Worm (Caenorhabditis elegans) whole organism, L1 larva: ENCODE measurements around the gene srlf-36.

Source experiments
- aly-2 ChIP-seq: fragments of 150-350 bp; optimal IDR thresholded peaks from 2 replicates; lab custom pipeline; 2014; ENCODE audit warnings: missing biosample characterization, missing genetic modification characterization
- egl-27 ChIP-seq, 2 experiments: fragments of 150-350 bp in 1 of 2; sonication (generic microtip); optimal IDR thresholded peaks; 3 replicates each; lab custom pipeline; 2017 to 2018; ENCODE audit warnings: missing biosample characterization in 2 of 2, missing genetic modification characterization in 2 of 2, missing genetic modification reagents in 2 of 2
- elt-2 ChIP-seq: sonication (generic microtip); optimal IDR thresholded peaks from 2 replicates; lab custom pipeline; 2016; ENCODE audit warnings: missing genetic modification characterization, mild to moderate bottlenecking, inconsistent platforms, missing compliant biosample characterization, missing genetic modification reagents
- elt-3 ChIP-seq, 6 experiments: fragments of 150-350 bp in 1 of 6; sonication (generic microtip); optimal IDR thresholded peaks; 2 replicates each; lab custom pipeline; 2017 to 2018; ENCODE audit warnings: missing biosample characterization in 6 of 6, missing genetic modification characterization in 6 of 6, inconsistent platforms in 1 of 6
- fkh-10 ChIP-seq: sonication (generic microtip); optimal IDR thresholded peaks from 2 replicates; lab custom pipeline; 2017; ENCODE audit warnings: missing biosample characterization, missing genetic modification reagents, missing genetic modification characterization
- fos-1 ChIP-seq: fragments of 150-350 bp; optimal IDR thresholded peaks from 2 replicates; lab custom pipeline; 2014; ENCODE audit warnings: missing biosample characterization, missing genetic modification characterization
- nhr-12 ChIP-seq: sonication (generic microtip); optimal IDR thresholded peaks from 2 replicates; lab custom pipeline; 2017; ENCODE audit warnings: missing biosample characterization, missing genetic modification characterization
- nhr-19 ChIP-seq: fragments of 200-800 bp; sonication (Bioruptor generic); conservative IDR thresholded peaks from 2 replicates; pipeline ENCODE4 v1.3.6; 2022; ENCODE audit warnings: missing genetic modification characterization, missing compliant biosample characterization
- nhr-20 ChIP-seq: sonication (generic microtip); optimal IDR thresholded peaks from 2 replicates; lab custom pipeline; 2016; ENCODE audit warnings: mild to moderate bottlenecking, missing genetic modification characterization, missing compliant biosample characterization
- snpc-4 ChIP-seq: fragments of 150-350 bp; optimal IDR thresholded peaks from 2 replicates; lab custom pipeline; 2014; ENCODE audit warnings: missing biosample characterization, missing genetic modification characterization
- unc-130 ChIP-seq: fragments of 150-350 bp; optimal IDR thresholded peaks from 2 replicates; lab custom pipeline; 2017; ENCODE audit warnings: missing biosample characterization, missing genetic modification characterization, inconsistent platforms
- unc-62 ChIP-seq: fragments of 150-350 bp; optimal IDR thresholded peaks from 2 replicates; lab custom pipeline; 2014; ENCODE audit warnings: missing biosample characterization, missing genetic modification reagents, missing genetic modification characterization
- xbp-1 ChIP-seq: sonication (generic microtip); optimal IDR thresholded peaks from 2 replicates; lab custom pipeline; 2016; ENCODE audit warnings: missing genetic modification characterization, missing compliant biosample characterization

ce11 chrV:646129-646528 lies 36.6 kb upstream of the srlf-36 start, which contains the start of gene F48G7.12:
- TF ChIP-seq egl-27 (tag; optimal IDR thresholded peaks at IDR 0.05; lab: Kevin White, UChicago) (no peak), fkh-10 (GFP tag; lab: Kevin White, UChicago) (no peak), aly-2 (no peak), unc-130 (tag; lab: Kevin White, UChicago) (no peak), fos-1 (tag; lab: Kevin White, UChicago) (no peak), snpc-4 (tag; lab: Kevin White, UChicago) (no peak), elt-2 (tag; lab: Kevin White, UChicago) (no peak), nhr-12 (no peak), nhr-20 (tag; lab: Kevin White, UChicago) (no peak), nhr-19 (GFP tag; lab: Robert Waterston, UW) (no peak), unc-62 (GFP tag; lab: Kevin White, UChicago) (no peak), elt-3 (tag; optimal IDR thresholded peaks at IDR 0.05; lab: Kevin White, UChicago) (no peak), xbp-1 (tag; lab: Kevin White, UChicago) (no peak)
